Worm (Caenorhabditis elegans) whole organism, L2 larva: ENCODE measurements around the gene dop-6.

Experiments
- F13H6.1 ChIP-seq: sonication (generic microtip); optimal IDR thresholded peaks from 2 replicates; lab custom pipeline; 2016; ENCODE audit warnings: missing genetic modification characterization, missing compliant biosample characterization
- R02D3.7 ChIP-seq: fragments of 150-350 bp; optimal IDR thresholded peaks from 2 replicates; lab custom pipeline; 2014; ENCODE audit warnings: missing biosample characterization, missing genetic modification characterization
- ZK546.5 ChIP-seq: sonication (generic microtip); optimal IDR thresholded peaks from 2 replicates; lab custom pipeline; 2017; ENCODE audit warnings: missing biosample characterization, missing genetic modification characterization
- ama-1 ChIP-seq: fragments of 150-350 bp; optimal IDR thresholded peaks from 2 replicates; lab custom pipeline; 2018; ENCODE audit warnings: inconsistent platforms
- dmd-4 ChIP-seq: sonication (generic microtip); optimal IDR thresholded peaks from 2 replicates; lab custom pipeline; 2017; ENCODE audit warnings: missing biosample characterization, missing genetic modification characterization
- elt-1 ChIP-seq: fragments of 150-350 bp; optimal IDR thresholded peaks from 2 replicates; lab custom pipeline; 2014; ENCODE audit warnings: missing biosample characterization, missing genetic modification characterization
- lin-39 ChIP-seq: fragments of 150-350 bp; optimal IDR thresholded peaks from 2 replicates; lab custom pipeline; 2014; ENCODE audit warnings: missing biosample characterization, missing genetic modification reagents, missing genetic modification characterization
- mdl-1 ChIP-seq, 2 experiments: fragments of 150-350 bp in 1 of 2; sonication (generic microtip) in 1 of 2; optimal IDR thresholded peaks; 2 replicates each; lab custom pipeline; 2017; ENCODE audit warnings: missing biosample characterization in 2 of 2, missing genetic modification characterization in 2 of 2
- nhr-10 ChIP-seq: sonication (generic microtip); optimal IDR thresholded peaks from 2 replicates; lab custom pipeline; 2017; ENCODE audit warnings: missing biosample characterization, missing genetic modification characterization
- nhr-12 ChIP-seq: fragments of 150-350 bp; optimal IDR thresholded peaks from 2 replicates; lab custom pipeline; 2014; ENCODE audit warnings: missing biosample characterization, missing genetic modification characterization
- sma-3 ChIP-seq: sonication (generic microtip); optimal IDR thresholded peaks from 2 replicates; lab custom pipeline; 2016; ENCODE audit warnings: missing genetic modification reagents, missing genetic modification characterization, missing compliant biosample characterization
- unc-39 ChIP-seq: fragments of 150-350 bp; optimal IDR thresholded peaks from 2 replicates; lab custom pipeline; 2014; ENCODE audit warnings: missing biosample characterization, missing genetic modification characterization
- unc-62 ChIP-seq: fragments of 150-350 bp; optimal IDR thresholded peaks from 2 replicates; lab custom pipeline; 2014; ENCODE audit warnings: missing biosample characterization, missing genetic modification reagents, missing genetic modification characterization
- ztf-11 ChIP-seq: sonication (generic microtip); optimal IDR thresholded peaks from 2 replicates; lab custom pipeline; 2017; ENCODE audit warnings: missing biosample characterization, missing genetic modification characterization

DNA sequence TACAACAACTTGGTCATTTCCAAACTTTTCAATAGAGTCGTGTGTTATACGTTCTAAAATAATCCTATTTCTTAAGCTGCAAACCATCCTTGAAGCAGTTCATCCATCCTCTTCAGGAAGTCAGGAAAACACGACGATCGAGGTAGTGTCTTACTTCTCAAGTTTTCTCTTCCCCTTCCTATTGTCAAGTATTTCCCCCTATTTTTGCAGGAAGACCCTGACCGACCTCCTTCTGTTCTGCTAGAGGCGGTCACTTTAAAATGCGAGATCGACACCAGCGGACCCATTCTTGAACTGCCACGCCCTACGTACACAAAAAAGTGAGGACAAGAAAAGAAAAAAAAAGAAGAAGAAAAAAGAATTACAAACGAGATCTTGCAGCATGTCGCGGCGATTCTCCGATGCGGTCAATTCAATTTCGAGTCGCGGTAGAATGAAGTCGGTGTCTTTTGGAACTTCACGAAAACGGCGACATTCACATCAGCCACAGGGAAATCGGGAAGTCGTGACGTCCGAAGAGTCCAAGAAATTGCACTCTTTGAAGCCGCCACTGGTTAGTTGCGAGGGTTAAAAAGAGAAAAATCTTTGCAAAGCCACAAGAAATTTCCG is 2.3 kb downstream of the dop-6 start:
- no peak for TF ChIP-seq elt-1 (tag; lab: Kevin White, UChicago)
- TF ChIP-seq nhr-12 (tag; lab: Kevin White, UChicago) = no peak
- TF ChIP-seq nhr-10 (tag; lab: Kevin White, UChicago) = no peak
- no peak for TF ChIP-seq mdl-1 (tag; optimal IDR thresholded peaks at IDR 0.05; lab: Kevin White, UChicago)
- TF ChIP-seq ZK546.5 = no peak
- TF ChIP-seq lin-39 (tag; lab: Kevin White, UChicago) = no peak
- no peak for TF ChIP-seq dmd-4
- no peak for TF ChIP-seq F13H6.1 (tag; lab: Kevin White, UChicago)
- no peak for TF ChIP-seq unc-39 (tag; lab: Kevin White, UChicago)
- TF ChIP-seq ama-1 (lab: Kevin White, UChicago) = no peak
- TF ChIP-seq sma-3 (GFP tag; lab: Kevin White, UChicago) = no peak
- TF ChIP-seq R02D3.7 (tag; lab: Kevin White, UChicago) = no peak
- TF ChIP-seq ztf-11 (tag; lab: Kevin White, UChicago) = no peak
- no peak for TF ChIP-seq unc-62 (GFP tag; lab: Kevin White, UChicago)
